Worm (Caenorhabditis elegans) whole organism, L3 larva: ENCODE results near the gene pigk-1.
"Not testable (repeated sequence)": the region's sequence is repeated elsewhere in the genome, so short reads cannot be mapped to it uniquely, and the experiment has no call there.

Experiments used
- fkh-10 ChIP-seq: sonication (generic microtip); optimal IDR thresholded peaks from 2 replicates; lab custom pipeline; 2017; ENCODE audit warnings: missing biosample characterization, missing genetic modification reagents, missing genetic modification characterization
- lsy-12 ChIP-seq: sonication (generic microtip); optimal IDR thresholded peaks from 2 replicates; lab custom pipeline; 2016; ENCODE audit warnings: mild to moderate bottlenecking, missing genetic modification characterization, missing compliant biosample characterization
- mdl-1 ChIP-seq: fragments of 150-350 bp; optimal IDR thresholded peaks from 2 replicates; lab custom pipeline; 2014; ENCODE audit warnings: missing biosample characterization, missing genetic modification characterization
- nhr-77 ChIP-seq: fragments of 150-350 bp; optimal IDR thresholded peaks from 2 replicates; lab custom pipeline; 2014; ENCODE audit warnings: missing biosample characterization, missing genetic modification characterization
- pqm-1 ChIP-seq: fragments of 150-350 bp; optimal IDR thresholded peaks from 2 replicates; lab custom pipeline; 2017; ENCODE audit warnings: missing biosample characterization, missing genetic modification characterization, inconsistent platforms
- snpc-4 ChIP-seq: fragments of 150-350 bp; optimal IDR thresholded peaks from 2 replicates; lab custom pipeline; 2014; ENCODE audit warnings: missing biosample characterization, missing genetic modification characterization
- ztf-11 ChIP-seq: fragments of 150-350 bp; optimal IDR thresholded peaks from 2 replicates; lab custom pipeline; 2014; ENCODE audit warnings: missing biosample characterization, missing genetic modification characterization

DNA sequence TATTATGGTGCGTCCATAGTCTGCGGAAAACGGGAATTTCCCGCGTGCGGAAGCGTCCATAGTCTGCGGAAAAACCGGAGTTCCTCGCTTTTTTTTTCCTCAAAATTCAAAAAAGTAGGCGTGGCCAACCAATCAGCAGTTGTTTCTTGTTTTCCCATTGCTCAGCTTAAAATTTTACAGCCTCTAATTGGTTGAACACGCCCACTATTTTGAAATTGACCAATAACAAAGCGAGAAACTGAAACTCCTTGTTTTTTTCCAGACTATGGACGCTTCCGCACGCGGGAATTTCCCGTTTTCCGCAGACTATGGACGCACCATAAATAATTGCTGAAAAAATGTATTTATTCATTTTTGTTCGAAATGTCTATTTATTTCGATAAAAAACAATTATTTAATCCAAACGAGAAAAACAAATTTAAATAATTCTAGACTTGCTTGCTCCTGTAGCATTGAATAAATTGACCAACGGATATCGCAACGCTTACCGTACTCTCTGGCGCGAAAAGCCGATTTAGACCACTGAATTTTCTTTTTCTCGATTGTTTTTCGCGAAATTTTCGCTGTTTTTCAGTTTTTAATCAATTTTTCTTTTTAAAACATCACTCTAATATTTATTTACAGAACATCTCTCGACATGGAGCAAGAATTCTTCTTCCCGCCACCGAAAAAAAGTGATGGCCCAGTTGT, 44.8 kb upstream of the pigk-1 start, which contains the start of gene C08F8.3:
- not testable (repeated sequence) for TF ChIP-seq snpc-4 (tag; lab: Kevin White, UChicago); pqm-1 (tag; lab: Kevin White, UChicago); nhr-77; fkh-10 (GFP tag; lab: Kevin White, UChicago); ztf-11 (tag; lab: Kevin White, UChicago); lsy-12 (tag; lab: Kevin White, UChicago); mdl-1 (tag; lab: Kevin White, UChicago)
